Worm (Caenorhabditis elegans): ENCODE results near the gene F59B2.15.

- TF ChIP-seq nhr-28 (tag; optimal IDR thresholded peaks at IDR 0.05) (no peak), aly-2 (tag; optimal IDR thresholded peaks at IDR 0.05) (no peak), lin-39 (tag; optimal IDR thresholded peaks at IDR 0.05) (no peak), blmp-1 (tag; optimal IDR thresholded peaks at IDR 0.05) (no peak), unc-62 (GFP tag; optimal IDR thresholded peaks at IDR 0.05) (no peak), zag-1 (tag; optimal IDR thresholded peaks at IDR 0.05) (no peak), snpc-4 (tag; optimal IDR thresholded peaks at IDR 0.05) (no peak), elt-3 (tag; optimal IDR thresholded peaks at IDR 0.05) (no peak)
These were observed 2.2 kb upstream of the F59B2.15 start for ce11 chrIII:9004658-9005057.
